Worm (Caenorhabditis elegans): ENCODE results near the gene egas-1.

The egas-1 gene

DNA sequence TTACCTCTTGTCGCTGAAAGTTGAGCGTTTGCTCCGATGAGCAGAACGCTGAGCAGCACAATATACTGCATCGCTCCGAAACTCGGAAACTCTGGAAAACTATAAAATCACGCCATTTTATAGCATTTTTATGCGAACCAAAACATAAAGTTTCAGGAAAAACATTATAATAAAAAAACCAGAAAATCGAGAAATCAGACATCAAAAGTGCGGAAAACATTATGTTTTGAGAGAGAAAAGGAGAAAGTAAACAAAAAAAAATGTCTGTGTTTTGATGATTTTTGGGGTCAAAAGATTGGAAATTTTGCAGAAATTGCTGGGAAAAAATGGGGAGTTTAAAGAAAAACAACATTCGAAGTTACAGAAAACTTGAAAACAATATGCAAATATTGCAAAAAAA lies 23.9 kb downstream of the egas-1 start, which contains the start of gene Y69H2.3:
TSS of gene Y69H2.3 (minus strand) at position 101 of the 400 bp plus-strand sequence.
- TF ChIP-seq elt-3 (tag; optimal IDR thresholded peaks at IDR 0.05) (no peak), unc-62 (GFP tag; optimal IDR thresholded peaks at IDR 0.05) (no peak), ceh-16 (tag; optimal IDR thresholded peaks at IDR 0.05) (no peak), R02D3.7 (tag; optimal IDR thresholded peaks at IDR 0.05) (no peak), nhr-129 (tag; optimal IDR thresholded peaks at IDR 0.05) (no peak), ZK546.5 (tag; optimal IDR thresholded peaks at IDR 0.05) (no peak), unc-39 (tag; optimal IDR thresholded peaks at IDR 0.05) (no peak), mab-5 (tag; optimal IDR thresholded peaks at IDR 0.05) (no peak), elt-1 (tag; optimal IDR thresholded peaks at IDR 0.05) (no peak)

DNA sequence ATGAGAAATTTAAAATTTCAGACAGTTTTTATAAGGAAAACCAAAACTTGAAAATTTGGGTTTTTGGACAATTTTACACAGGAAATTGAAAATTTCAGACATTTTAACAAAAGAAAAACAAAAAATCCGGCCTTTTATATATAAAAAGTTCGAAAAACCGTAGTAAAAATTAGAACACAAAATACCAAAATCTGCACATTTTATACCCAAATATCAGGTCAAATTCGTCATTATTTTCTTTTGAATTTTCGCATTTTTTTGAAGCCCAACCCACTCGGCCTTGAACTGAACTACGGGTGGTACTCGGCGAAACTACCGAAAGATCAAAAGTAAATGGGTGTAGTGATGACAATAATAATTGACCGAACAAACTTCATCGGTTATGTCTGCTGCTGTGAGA lies 27.1 kb downstream of the egas-1 start:
- TF ChIP-seq mab-5 (tag; optimal IDR thresholded peaks at IDR 0.05), result no peak
- TF ChIP-seq sma-3 (GFP tag; optimal IDR thresholded peaks at IDR 0.05), result no peak
- TF ChIP-seq sem-4 (tag; optimal IDR thresholded peaks at IDR 0.05), result no peak
- no peak for TF ChIP-seq nhr-21 (tag; optimal IDR thresholded peaks at IDR 0.05)
- TF ChIP-seq R02D3.7 (tag; optimal IDR thresholded peaks at IDR 0.05), result no peak
- TF ChIP-seq nhr-23 (tag; optimal IDR thresholded peaks at IDR 0.05), result no peak
- no peak for TF ChIP-seq lin-39 (tag; optimal IDR thresholded peaks at IDR 0.05)
- no peak for TF ChIP-seq lin-11 (tag; optimal IDR thresholded peaks at IDR 0.05)
- TF ChIP-seq F13H6.1 (tag; optimal IDR thresholded peaks at IDR 0.05), result no peak
- TF ChIP-seq Y55F3AM.14 (GFP tag; optimal IDR thresholded peaks at IDR 0.05), result no peak

DNA sequence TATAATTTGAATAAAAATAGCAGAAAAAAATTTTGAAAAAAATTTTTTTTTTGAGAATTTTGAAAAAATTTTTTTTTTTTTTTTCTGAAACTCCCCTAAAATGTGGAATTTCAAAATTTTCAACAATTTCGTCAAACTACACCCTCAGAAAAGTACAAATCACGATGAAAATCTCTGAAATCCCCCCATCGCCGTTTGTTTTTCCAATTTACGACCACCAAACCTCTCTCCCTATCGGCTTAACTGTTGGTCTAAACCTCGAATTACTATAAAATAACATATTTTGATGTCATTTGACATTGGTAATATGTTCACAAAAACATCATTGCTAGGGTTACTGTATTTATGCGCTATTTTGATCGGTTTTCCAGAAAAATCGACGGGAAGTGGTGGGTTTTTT lies 29.9 kb downstream of the egas-1 start, which contains the start of gene Y69H2.10:
TSS of gene Y69H2.10 (plus strand) at position 301 of the 400 bp plus-strand sequence.
- no peak for TF ChIP-seq skn-1 (tag; optimal IDR thresholded peaks at IDR 0.05)
- no peak for TF ChIP-seq dmd-4 (tag; optimal IDR thresholded peaks at IDR 0.05)
- no peak for TF ChIP-seq lin-11 (tag; optimal IDR thresholded peaks at IDR 0.05)
- TF ChIP-seq unc-55 (GFP tag; optimal IDR thresholded peaks at IDR 0.05), result no peak

DNA sequence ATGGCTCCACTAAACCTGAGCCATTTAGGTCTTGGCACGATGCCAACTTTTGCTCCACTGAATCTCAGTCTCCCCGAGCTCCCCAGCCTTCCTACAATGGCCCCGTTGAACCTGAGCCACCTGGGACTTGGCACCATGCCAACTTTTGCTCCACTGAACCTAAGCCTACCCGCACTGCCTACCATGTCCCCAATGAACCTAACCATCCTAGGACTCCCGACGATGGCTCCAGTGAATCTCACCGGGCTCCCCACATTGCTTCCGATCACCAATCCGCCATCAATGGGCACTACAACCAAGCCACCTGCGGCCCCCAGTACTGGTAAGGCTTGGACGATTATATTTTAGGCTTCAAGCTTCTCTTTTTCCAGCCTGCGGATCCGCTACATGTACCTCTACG lies 31.7 kb downstream of the egas-1 start:
- no peak for TF ChIP-seq elt-3 (tag; optimal IDR thresholded peaks at IDR 0.05)
- no peak for TF ChIP-seq sma-9 (GFP tag; optimal IDR thresholded peaks at IDR 0.05)
- no peak for TF ChIP-seq sma-9 (tag; optimal IDR thresholded peaks at IDR 0.05)
- no peak for TF ChIP-seq crh-2 (tag; optimal IDR thresholded peaks at IDR 0.05)
- TF ChIP-seq nhr-237 (tag; optimal IDR thresholded peaks at IDR 0.05), result no peak
- TF ChIP-seq mbf-1 (tag; optimal IDR thresholded peaks at IDR 0.05), result no peak
- TF ChIP-seq skn-1 (tag; optimal IDR thresholded peaks at IDR 0.05), result no peak
- no peak for TF ChIP-seq Y55F3AM.14 (GFP tag; optimal IDR thresholded peaks at IDR 0.05)
- no peak for TF ChIP-seq peb-1 (tag; optimal IDR thresholded peaks at IDR 0.05)
- no peak for TF ChIP-seq nhr-21 (tag; optimal IDR thresholded peaks at IDR 0.05)
- no peak for TF ChIP-seq ZK546.5 (tag; optimal IDR thresholded peaks at IDR 0.05)
- no peak for TF ChIP-seq lsy-2 (tag; optimal IDR thresholded peaks at IDR 0.05)

DNA sequence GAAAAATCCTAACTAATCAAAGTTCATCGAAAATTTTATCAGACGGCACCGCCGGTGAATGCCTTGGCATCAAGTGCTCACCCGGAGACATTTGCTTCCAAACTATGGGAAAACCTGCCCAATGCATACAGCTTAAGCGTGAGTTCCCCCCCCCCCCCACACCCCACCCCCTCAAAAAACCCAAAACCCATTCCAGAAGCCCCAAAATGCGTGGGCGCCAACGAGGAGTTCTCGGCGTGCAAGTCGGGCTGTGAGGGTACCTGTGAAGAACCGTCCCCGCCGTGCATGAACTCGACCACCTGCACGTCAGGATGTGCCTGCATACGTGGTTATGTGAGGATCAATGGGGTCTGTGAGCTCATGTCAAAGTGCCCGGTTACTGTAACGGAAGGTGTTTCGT lies 34.3 kb downstream of the egas-1 start:
- TF ChIP-seq ceh-16 (tag; optimal IDR thresholded peaks at IDR 0.05) (no peak), nhr-23 (tag; optimal IDR thresholded peaks at IDR 0.05) (no peak), lin-13 (GFP tag; optimal IDR thresholded peaks at IDR 0.05) (no peak), ceh-82 (tag; optimal IDR thresholded peaks at IDR 0.05) (no peak), lin-39 (tag; optimal IDR thresholded peaks at IDR 0.05) (no peak), egl-27 (tag; optimal IDR thresholded peaks at IDR 0.05) (no peak), nhr-129 (tag; optimal IDR thresholded peaks at IDR 0.05) (no peak), alr-1 (tag; optimal IDR thresholded peaks at IDR 0.05) (no peak), zag-1 (tag; optimal IDR thresholded peaks at IDR 0.05) (no peak), mdl-1 (tag; optimal IDR thresholded peaks at IDR 0.05) (no peak)

DNA sequence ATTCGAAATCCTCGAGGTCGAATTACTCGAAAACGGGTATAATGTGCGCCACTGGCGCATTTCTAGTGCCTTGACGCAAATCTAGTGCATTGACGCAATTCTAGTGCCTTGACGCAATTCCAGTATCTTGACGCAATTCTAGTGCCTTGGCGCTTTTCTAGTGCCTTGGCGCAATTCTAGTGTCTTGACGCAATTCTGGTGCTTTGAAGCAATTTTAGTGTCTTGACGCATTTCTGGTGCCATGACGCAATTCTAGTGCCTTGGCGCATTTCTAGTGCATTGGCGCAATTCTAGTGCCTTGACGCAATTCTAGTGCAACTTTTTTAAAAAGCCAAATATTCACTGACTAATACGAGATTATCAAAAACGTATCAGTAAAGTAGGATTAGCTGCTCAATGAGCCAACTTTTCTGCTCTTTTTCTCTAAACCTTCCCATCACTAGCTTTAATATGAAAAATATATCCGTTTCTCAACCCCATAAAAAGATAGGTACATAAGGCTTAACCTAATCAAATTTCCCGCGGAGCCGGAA lies 44.4 kb downstream of the egas-1 start, which contains the start of gene Y69H2.17:
TSS of gene Y69H2.17 (plus strand) at position 483 of the 533 bp plus-strand sequence.
- TF ChIP-seq nhr-23 (tag; optimal IDR thresholded peaks at IDR 0.05), result no peak
- no peak for TF ChIP-seq nhr-77 (tag; optimal IDR thresholded peaks at IDR 0.05)
- TF ChIP-seq sem-4 (tag; optimal IDR thresholded peaks at IDR 0.05), result no peak
- TF ChIP-seq mbf-1 (tag; optimal IDR thresholded peaks at IDR 0.05), result no peak
- no peak for TF ChIP-seq skn-1 (tag; optimal IDR thresholded peaks at IDR 0.05)
- TF ChIP-seq F13H6.1 (tag; optimal IDR thresholded peaks at IDR 0.05), result no peak
- TF ChIP-seq nhr-6 (tag; optimal IDR thresholded peaks at IDR 0.05), result no peak
- TF ChIP-seq dmd-4 (tag; optimal IDR thresholded peaks at IDR 0.05), result no peak
